1 fruit fly cellular context compared by ENCODE assay signal in genomic region chr2L:18312309-18312708, dm6.
TF ChIP-seq lines count a peak whose summit lies in the region.

No protein-coding gene starts in this region.

TF ChIP-seq in whole organism, embryonic, 481 proteins besides CTCF, POLR2A, EP300 and RAD21 (continued from another document and continues in another):
- TF ChIP-seq ato (GFP tag; IDR thresholded peaks at IDR 0.05; lab: Robert Waterston, UW; ENCODE audit: partially characterized antibody) (no peak), Drgx (GFP tag; IDR thresholded peaks at IDR 0.05; lab: Robert Waterston, UW) (peak; percentile 67), chif (GFP tag; optimal IDR thresholded peaks at IDR 0.05; lab: Kevin White, UChicago) (peak; percentile 5 to 58), tx (GFP tag; optimal IDR thresholded peaks at IDR 0.05; lab: Kevin White, UChicago) (no peak), Hsf (GFP tag; optimal IDR thresholded peaks at IDR 0.05; lab: Kevin White, UChicago) (peak; percentile 29), Ptx1 (GFP tag; IDR thresholded peaks at IDR 0.05; lab: Robert Waterston, UW) (peak; percentile 38; the same call in 1 of the 2 replicates), fd64A (GFP tag; optimal IDR thresholded peaks at IDR 0.05; lab: Kevin White, UChicago) (peak; percentile 2), row (GFP tag; IDR thresholded peaks at IDR 0.05; lab: Robert Waterston, UW) (0 out of 3 replicates have a peak, but pooled peaks have one; percentile 18), rib (GFP tag; IDR thresholded peaks at IDR 0.05; lab: Robert Waterston, UW) (no peak), cwo (GFP tag; optimal IDR thresholded peaks at IDR 0.05; lab: Kevin White, UChicago) (no peak), CG12236 (GFP tag; optimal IDR thresholded peaks at IDR 0.05; lab: Kevin White, UChicago) (peak; percentile 29), CG5953 (GFP tag; IDR thresholded peaks at IDR 0.05; lab: Robert Waterston, UW) (no peak), nerfin-1 (tag; optimal IDR thresholded peaks at IDR 0.05; lab: Kevin White, UChicago) (peak; percentile 53), bcd (GFP tag; optimal IDR thresholded peaks at IDR 0.05; lab: Kevin White, UChicago) (peak; percentile 32), CG8924 (tag; optimal IDR thresholded peaks at IDR 0.05; lab: Kevin White, UChicago) (peak; percentile 53), CG1529 (GFP tag; optimal IDR thresholded peaks at IDR 0.05; lab: Kevin White, UChicago) (peak; percentile 17), maf-S (GFP tag; optimal IDR thresholded peaks at IDR 0.05; lab: Kevin White, UChicago) (no peak), Mes4 (GFP tag; optimal IDR thresholded peaks at IDR 0.05; lab: Kevin White, UChicago) (peak; percentile 40), CG1602 (GFP tag; optimal IDR thresholded peaks at IDR 0.05; lab: Kevin White, UChicago) (peak; percentile 34), CG13287 (GFP tag; IDR thresholded peaks at IDR 0.05; lab: Robert Waterston, UW; ENCODE audit: partially characterized antibody) (no peak), CG18262 (tag; optimal IDR thresholded peaks at IDR 0.05; lab: Kevin White, UChicago) (peak; percentile 83), sr (GFP tag; IDR thresholded peaks at IDR 0.05; lab: Robert Waterston, UW) (no peak), CG2202 (tag; optimal IDR thresholded peaks at IDR 0.05; lab: Kevin White, UChicago) (peak; percentile 38), PHDP (tag; optimal IDR thresholded peaks at IDR 0.05; lab: Kevin White, UChicago) (peak; percentile 31), CrebB (tag; optimal IDR thresholded peaks at IDR 0.05; lab: Kevin White, UChicago) (no peak), run (tag; optimal IDR thresholded peaks at IDR 0.05; lab: Kevin White, UChicago) (peak; percentile 4), CG3726 (GFP tag; IDR thresholded peaks at IDR 0.05; lab: Robert Waterston, UW) (no peak), CG17359 (tag; optimal IDR thresholded peaks at IDR 0.05; lab: Kevin White, UChicago) (peak; percentile 52), Dll (GFP tag; IDR thresholded peaks at IDR 0.05; lab: Robert Waterston, UW; ENCODE audit: partially characterized antibody) (no peak), CG13775 (GFP tag; optimal IDR thresholded peaks at IDR 0.05; lab: Kevin White, UChicago) (peak; percentile 22), CG7987 (GFP tag; optimal IDR thresholded peaks at IDR 0.05; lab: Kevin White, UChicago) (no peak), chinmo (GFP tag; IDR thresholded peaks at IDR 0.05; lab: Robert Waterston, UW; ENCODE audit: partially characterized antibody) (no peak), sens-2 (GFP tag; IDR thresholded peaks at IDR 0.05; lab: Robert Waterston, UW) (0 out of 2 replicates have a peak, but pooled peaks have one; percentile 5), CG8359 (GFP tag; optimal IDR thresholded peaks at IDR 0.05; lab: Kevin White, UChicago; ENCODE audit: borderline replicate concordance) (peak; percentile 54), Asciz (GFP tag; optimal IDR thresholded peaks at IDR 0.05; lab: Kevin White, UChicago) (peak; percentile 64), CG12391 (tag; optimal IDR thresholded peaks at IDR 0.05; lab: Kevin White, UChicago) (peak; percentile 55), CG13894 (tag; optimal IDR thresholded peaks at IDR 0.05; lab: Kevin White, UChicago) (no peak), CG2875 (GFP tag; optimal IDR thresholded peaks at IDR 0.05; lab: Kevin White, UChicago) (peak; percentile 67), phol (tag; optimal IDR thresholded peaks at IDR 0.05; lab: Kevin White, UChicago) (peak; percentile 83), nmo (GFP tag; optimal IDR thresholded peaks at IDR 0.05; lab: Kevin White, UChicago) (peak; percentile 80), CG10209 (GFP tag; optimal IDR thresholded peaks at IDR 0.05; lab: Kevin White, UChicago) (peak; percentile 3), CG13123 (GFP tag; optimal IDR thresholded peaks at IDR 0.05; lab: Kevin White, UChicago) (no peak), CG30020 (tag; optimal IDR thresholded peaks at IDR 0.05; lab: Kevin White, UChicago) (no peak), slp2 (GFP tag; optimal IDR thresholded peaks at IDR 0.05; lab: Kevin White, UChicago) (peak; percentile 30), CG3407 (GFP tag; optimal IDR thresholded peaks at IDR 0.05; lab: Kevin White, UChicago) (peak; percentile 33), exex (tag; optimal IDR thresholded peaks at IDR 0.05; lab: Kevin White, UChicago) (no peak), crc (GFP tag; optimal IDR thresholded peaks at IDR 0.05; lab: Kevin White, UChicago) (no peak), eyg (GFP tag; optimal IDR thresholded peaks at IDR 0.05; lab: Kevin White, UChicago) (no peak), Nf-YB (GFP tag; optimal IDR thresholded peaks at IDR 0.05; lab: Kevin White, UChicago) (peak; percentile 16), CG7839 (tag; optimal IDR thresholded peaks at IDR 0.05; lab: Kevin White, UChicago) (peak; percentile 72), CG17328 (GFP tag; IDR thresholded peaks at IDR 0.05; lab: Robert Waterston, UW) (peak; percentile 34; the same call in 1 of the 2 replicates), CG14014 (GFP tag; IDR thresholded peaks at IDR 0.05; lab: Robert Waterston, UW) (no peak), dmrt99B (tag; optimal IDR thresholded peaks at IDR 0.05; lab: Kevin White, UChicago) (peak; percentile 74), CG18619 (GFP tag; optimal IDR thresholded peaks at IDR 0.05; lab: Kevin White, UChicago) (peak; percentile 33), CG8388 (GFP tag; optimal IDR thresholded peaks at IDR 0.05; lab: Kevin White, UChicago) (peak; percentile 73), pnt (GFP tag; optimal IDR thresholded peaks at IDR 0.05; lab: Kevin White, UChicago) (peak; percentile 50), slou (GFP tag; optimal IDR thresholded peaks at IDR 0.05; lab: Kevin White, UChicago) (no peak), oc (tag; optimal IDR thresholded peaks at IDR 0.05; lab: Kevin White, UChicago) (peak; percentile 40), CG12219 (GFP tag; optimal IDR thresholded peaks at IDR 0.05; lab: Kevin White, UChicago) (peak; percentile 15), CG7745 (tag; optimal IDR thresholded peaks at IDR 0.05; lab: Kevin White, UChicago) (no peak), Blimp-1 (GFP tag; optimal IDR thresholded peaks at IDR 0.05; lab: Kevin White, UChicago) (peak; percentile 62), az2 (GFP tag; optimal IDR thresholded peaks at IDR 0.05; lab: Kevin White, UChicago) (peak; percentile 51), sens (GFP tag; lab: Kevin White, UChicago) (peak; percentile 89), tio (GFP tag; optimal IDR thresholded peaks at IDR 0.05; lab: Kevin White, UChicago) (peak; percentile 35), Deaf1 (tag; optimal IDR thresholded peaks at IDR 0.05; lab: Kevin White, UChicago) (no peak), Spps (tag; optimal IDR thresholded peaks at IDR 0.05; lab: Kevin White, UChicago) (peak; percentile 63), CG18011 (GFP tag; optimal IDR thresholded peaks at IDR 0.05; lab: Kevin White, UChicago) (no peak), CG17385 (GFP tag; optimal IDR thresholded peaks at IDR 0.05; lab: Kevin White, UChicago) (no peak), Oli (tag; optimal IDR thresholded peaks at IDR 0.05; lab: Kevin White, UChicago) (peak; percentile 75), CG10543 (GFP tag; optimal IDR thresholded peaks at IDR 0.05; lab: Kevin White, UChicago) (no peak), CG8944 (GFP tag; optimal IDR thresholded peaks at IDR 0.05; lab: Kevin White, UChicago) (peak; percentile 12), CG7556 (GFP tag; optimal IDR thresholded peaks at IDR 0.05; lab: Kevin White, UChicago) (peak; percentile 54), CG30431 (GFP tag; optimal IDR thresholded peaks at IDR 0.05; lab: Kevin White, UChicago) (peak; percentile 1), odd (GFP tag; optimal IDR thresholded peaks at IDR 0.05; lab: Kevin White, UChicago) (peak; percentile 42), CG14860 (GFP tag; IDR thresholded peaks at IDR 0.05; lab: Robert Waterston, UW; ENCODE audit: partially characterized antibody) (no peak), Sox100B (GFP tag; optimal IDR thresholded peaks at IDR 0.05; lab: Kevin White, UChicago) (peak; percentile 45), Six4 (GFP tag; optimal IDR thresholded peaks at IDR 0.05; lab: Kevin White, UChicago) (peak; percentile 1), D (optimal IDR thresholded peaks at IDR 0.05; lab: Kevin White, UChicago) (no peak), D (GFP tag; optimal IDR thresholded peaks at IDR 0.05; lab: Kevin White, UChicago) (peak; percentile 61), Dref (GFP tag; IDR thresholded peaks at IDR 0.05; lab: Robert Waterston, UW) (no peak), NC2β (GFP tag; optimal IDR thresholded peaks at IDR 0.05; lab: Kevin White, UChicago) (peak; percentile 54), CG10654 (GFP tag; optimal IDR thresholded peaks at IDR 0.05; lab: Kevin White, UChicago) (no peak), pho (GFP tag; optimal IDR thresholded peaks at IDR 0.05; lab: Kevin White, UChicago) (no peak), gt (GFP tag; IDR thresholded peaks at IDR 0.05; lab: Robert Waterston, UW) (no peak), CG5245 (GFP tag; optimal IDR thresholded peaks at IDR 0.05; lab: Kevin White, UChicago) (peak; percentile 22), trem (tag; optimal IDR thresholded peaks at IDR 0.05; lab: Kevin White, UChicago) (peak; percentile 39), ewg (GFP tag; optimal IDR thresholded peaks at IDR 0.05; lab: Kevin White, UChicago) (peak; percentile 40), gem (tag; optimal IDR thresholded peaks at IDR 0.05; lab: Kevin White, UChicago) (peak; percentile 82), Atf3 (GFP tag; optimal IDR thresholded peaks at IDR 0.05; lab: Kevin White, UChicago) (peak; percentile 29), Xrp1 (GFP tag; IDR thresholded peaks at IDR 0.05; lab: Robert Waterston, UW) (peak; percentile 52; the same call in 1 of the 2 replicates), CG4707 (GFP tag; optimal IDR thresholded peaks at IDR 0.05; lab: Kevin White, UChicago) (peak; percentile 21), CG4820 (GFP tag; optimal IDR thresholded peaks at IDR 0.05; lab: Kevin White, UChicago) (peak; percentile 37), dati (GFP tag; IDR thresholded peaks at IDR 0.05; lab: Robert Waterston, UW) (no peak), kay (GFP tag; optimal IDR thresholded peaks at IDR 0.05; lab: Kevin White, UChicago) (peak; percentile 15), CG14710 (tag; optimal IDR thresholded peaks at IDR 0.05; lab: Kevin White, UChicago) (peak; percentile 68), CG4404 (GFP tag; IDR thresholded peaks at IDR 0.05; lab: Robert Waterston, UW) (no peak), zfh1 (GFP tag; IDR thresholded peaks at IDR 0.05; lab: Robert Waterston, UW) (no peak), salm (tag; optimal IDR thresholded peaks at IDR 0.05; lab: Kevin White, UChicago) (no peak), CG11093 (GFP tag; IDR thresholded peaks at IDR 0.05; lab: Robert Waterston, UW) (no peak), Taf1 (GFP tag; IDR thresholded peaks at IDR 0.05; lab: Robert Waterston, UW) (no peak), shn (GFP tag; optimal IDR thresholded peaks at IDR 0.05; lab: Kevin White, UChicago) (peak; percentile 10), nom (GFP tag; optimal IDR thresholded peaks at IDR 0.05; lab: Kevin White, UChicago) (peak; percentile 60), jing (GFP tag; optimal IDR thresholded peaks at IDR 0.05; lab: Kevin White, UChicago) (peak; percentile 39), CG15601 (tag; optimal IDR thresholded peaks at IDR 0.05; lab: Kevin White, UChicago) (peak; percentile 61), Xbp1 (GFP tag; optimal IDR thresholded peaks at IDR 0.05; lab: Kevin White, UChicago) (peak; percentile 58), croc (GFP tag; conservative IDR thresholded peaks at IDR 0.05; lab: Robert Waterston, UW) (peak; percentile 53; the same call in 2 of the 3 replicates), Bgb (GFP tag; IDR thresholded peaks at IDR 0.05; lab: Robert Waterston, UW; ENCODE audit: partially characterized antibody) (no peak), eve (GFP tag; optimal IDR thresholded peaks at IDR 0.05; lab: Kevin White, UChicago) (peak in 1 of 2 experiments; percentile 90), Ssrp (tag; optimal IDR thresholded peaks at IDR 0.05; lab: Kevin White, UChicago) (peak; percentile 77), CG8089 (GFP tag; optimal IDR thresholded peaks at IDR 0.05; lab: Kevin White, UChicago) (no peak), sc (optimal IDR thresholded peaks at IDR 0.05; lab: Kevin White, UChicago) (no peak), sc (GFP tag; optimal IDR thresholded peaks at IDR 0.05; lab: Kevin White, UChicago) (peak; percentile 52), gsb-n (tag; optimal IDR thresholded peaks at IDR 0.05; lab: Kevin White, UChicago) (peak; percentile 64), CG16779 (GFP tag; IDR thresholded peaks at IDR 0.05; lab: Robert Waterston, UW) (no peak), gcm (GFP tag; optimal IDR thresholded peaks at IDR 0.05; lab: Kevin White, UChicago) (peak; percentile 7), CG9609 (GFP tag; optimal IDR thresholded peaks at IDR 0.05; lab: Kevin White, UChicago) (peak; percentile 32), Atf-2 (GFP tag; optimal IDR thresholded peaks at IDR 0.05; lab: Kevin White, UChicago) (peak; percentile 41), bab2 (GFP tag; optimal IDR thresholded peaks at IDR 0.05; lab: Kevin White, UChicago) (peak; percentile 10), Lhr (GFP tag; optimal IDR thresholded peaks at IDR 0.05; lab: Kevin White, UChicago) (peak; percentile 45), gro (GFP tag; optimal IDR thresholded peaks at IDR 0.05; lab: Kevin White, UChicago) (no peak), ATbp (GFP tag; optimal IDR thresholded peaks at IDR 0.05; lab: Kevin White, UChicago) (peak; percentile 47), ems (GFP tag; optimal IDR thresholded peaks at IDR 0.05; lab: Kevin White, UChicago) (no peak), Neu2 (GFP tag; optimal IDR thresholded peaks at IDR 0.05; lab: Kevin White, UChicago; ENCODE audit: borderline replicate concordance) (no peak), CG31441 (GFP tag; IDR thresholded peaks at IDR 0.05; lab: Robert Waterston, UW) (peak; percentile 73; the same call in 1 of the 2 replicates), CG10267 (tag; optimal IDR thresholded peaks at IDR 0.05; lab: Kevin White, UChicago) (peak; percentile 44), yki (optimal IDR thresholded peaks at IDR 0.05; lab: Kevin White, UChicago) (no peak), CG10959 (GFP tag; IDR thresholded peaks at IDR 0.05; lab: Robert Waterston, UW) (0 out of 2 replicates have a peak, but pooled peaks have one; percentile 11), CG9727 (GFP tag; optimal IDR thresholded peaks at IDR 0.05; lab: Kevin White, UChicago) (peak; percentile 35), Lpt (GFP tag; optimal IDR thresholded peaks at IDR 0.05; lab: Kevin White, UChicago) (no peak), tll (GFP tag; optimal IDR thresholded peaks at IDR 0.05; lab: Kevin White, UChicago) (no peak), lola (GFP tag; optimal IDR thresholded peaks at IDR 0.05; lab: Kevin White, UChicago) (peak in 1 of 3 experiments; percentile 84), CG9437 (GFP tag; optimal IDR thresholded peaks at IDR 0.05; lab: Kevin White, UChicago) (peak; percentile 38)
